Fruit fly (Drosophila melanogaster) ovary, adult (tissue): ENCODE data around the gene Msp300.

Experiments used
- CG17801 ChIP-seq: fragments of 200-800 bp; optimal IDR thresholded peaks from 2 replicates; lab custom pipeline; 2019; ENCODE audit warnings: missing biosample characterization, mild to moderate bottlenecking, missing genetic modification characterization, moderate library complexity; ENCODE audit not compliant: partially characterized antibody

Msp300 gene

dm6 chr2L:5151324-5151821, 50.7 kb downstream of the Msp300 start:
- no peak for TF ChIP-seq CG17801

dm6 chr2L:5153053-5153452, 52.4 kb downstream of the Msp300 start:
- TF ChIP-seq CG17801 = no peak

dm6 chr2L:5186543-5186942, 85.9 kb downstream of the Msp300 start:
- TF ChIP-seq CG17801 = no peak

dm6 chr2L:5195639-5196038, 95.0 kb downstream of the Msp300 start:
- TF ChIP-seq CG17801 = no peak

dm6 chr2L:5196684-5197083, 96.0 kb downstream of the Msp300 start:
- TF ChIP-seq CG17801 = no peak

- TF ChIP-seq CG17801 = no peak
Measured at dm6 chr2L:5197200-5197599, 96.5 kb downstream of the Msp300 start.

dm6 chr2L:5206964-5207585, 106.4 kb downstream of the Msp300 start, which contains the start of gene Cyp28d2:
TSS of gene Cyp28d2 (plus strand) at chr2L:5207267.
- no peak for TF ChIP-seq CG17801

- TF ChIP-seq CG17801 = no peak
Measured at dm6 chr2L:5208581-5208980, 107.9 kb downstream of the Msp300 start.

dm6 chr2L:5209244-5210144, 108.8 kb downstream of the Msp300 start:
- TF ChIP-seq CG17801 = no peak

dm6 chr2L:5210145-5210504, 109.4 kb downstream of the Msp300 start, which contains the start of gene Cyp28d1:
TSS of gene Cyp28d1 (plus strand) at chr2L:5210460.
- no peak for TF ChIP-seq CG17801

dm6 chr2L:5210946-5211345, 110.3 kb downstream of the Msp300 start:
- TF ChIP-seq CG17801 = no peak

- no peak for TF ChIP-seq CG17801
Measured at dm6 chr2L:5214981-5215380, 114.3 kb downstream of the Msp300 start, which contains the start of gene CG7742. TSS of gene CG7742 (minus strand) at chr2L:5215081.

dm6 chr2L:5216442-5216841, 115.8 kb downstream of the Msp300 start, which contains the start of the genes CG14034 and TpnC25D:
TSS of gene CG14034 (minus strand) at chr2L:5216542.
TSS of gene TpnC25D (plus strand) at chr2L:5216701.
- no peak for TF ChIP-seq CG17801

- no peak for TF ChIP-seq CG17801
Measured at dm6 chr2L:5223317-5223716, 122.6 kb downstream of the Msp300 start.

- TF ChIP-seq CG17801 = no peak
Measured at dm6 chr2L:5224724-5225319, 124.1 kb downstream of the Msp300 start.

- TF ChIP-seq CG17801 = no peak
Measured at dm6 chr2L:5225547-5226213, 125.0 kb downstream of the Msp300 start.
